Worm (Caenorhabditis elegans) whole organism, L2 larva: ENCODE data around the gene F23B12.1.

Experiments
- ama-1 ChIP-seq: fragments of 150-350 bp; optimal IDR thresholded peaks from 2 replicates; lab custom pipeline; 2018; ENCODE audit warnings: inconsistent platforms
- elt-1 ChIP-seq: fragments of 150-350 bp; optimal IDR thresholded peaks from 2 replicates; lab custom pipeline; 2014; ENCODE audit warnings: missing biosample characterization, missing genetic modification characterization
- fos-1 ChIP-seq: fragments of 150-350 bp; optimal IDR thresholded peaks from 2 replicates; lab custom pipeline; 2014; ENCODE audit warnings: missing biosample characterization, missing genetic modification characterization
- nhr-11 ChIP-seq: fragments of 150-350 bp; optimal IDR thresholded peaks from 2 replicates; lab custom pipeline; 2014; ENCODE audit warnings: missing biosample characterization, missing genetic modification characterization
- nhr-77 ChIP-seq: fragments of 150-350 bp; optimal IDR thresholded peaks from 2 replicates; lab custom pipeline; 2014; ENCODE audit warnings: missing biosample characterization, missing genetic modification characterization
- skn-1 ChIP-seq: sonication (generic microtip); optimal IDR thresholded peaks from 2 replicates; lab custom pipeline; 2017; ENCODE audit warnings: missing biosample characterization, missing genetic modification characterization
- snpc-4 ChIP-seq: fragments of 150-350 bp; optimal IDR thresholded peaks from 2 replicates; lab custom pipeline; 2014; ENCODE audit warnings: missing biosample characterization, missing genetic modification characterization
- ztf-11 ChIP-seq: sonication (generic microtip); optimal IDR thresholded peaks from 2 replicates; lab custom pipeline; 2017; ENCODE audit warnings: missing biosample characterization, missing genetic modification characterization

ce11 chrV:14419855-14420254, 9.1 kb upstream of the F23B12.1 start:
- TF ChIP-seq skn-1 (tag; lab: Kevin White, UChicago) (no peak), nhr-11 (tag; lab: Kevin White, UChicago) (no peak), nhr-77 (tag; lab: Kevin White, UChicago) (no peak), fos-1 (tag; lab: Kevin White, UChicago) (no peak), ama-1 (lab: Kevin White, UChicago) (no peak), elt-1 (tag; lab: Kevin White, UChicago) (no peak), ztf-11 (no peak), snpc-4 (tag; lab: Kevin White, UChicago) (no peak)
